Worm (Caenorhabditis elegans) whole organism, late embryonic: ENCODE data around the gene T19E7.6.

ENCODE experiments used
- ama-1 ChIP-seq: fragments of 150-350 bp; optimal IDR thresholded peaks from 2 replicates; lab custom pipeline; 2014
- ceh-31 ChIP-seq: sonication (generic microtip); optimal IDR thresholded peaks from 2 replicates; lab custom pipeline; 2016; ENCODE audit warnings: missing genetic modification characterization, missing compliant biosample characterization
- madf-2 ChIP-seq: sonication (generic microtip); optimal IDR thresholded peaks from 2 replicates; lab custom pipeline; 2017; ENCODE audit warnings: missing genetic modification characterization, missing compliant biosample characterization
- pha-2 ChIP-seq: sonication (generic microtip); optimal IDR thresholded peaks from 2 replicates; lab custom pipeline; 2017; ENCODE audit warnings: mild to moderate bottlenecking, missing genetic modification characterization, missing compliant biosample characterization
- unc-86 ChIP-seq: sonication (generic microtip); optimal IDR thresholded peaks from 2 replicates; lab custom pipeline; 2016; ENCODE audit warnings: missing genetic modification characterization, missing compliant biosample characterization

ce11 chrIV:5706603-5707002 lies 37.3 kb upstream of the T19E7.6 start:
- TF ChIP-seq pha-2 (no peak), ama-1 (no peak), madf-2 (tag; lab: Kevin White, UChicago) (no peak), ceh-31 (no peak), unc-86 (tag; lab: Kevin White, UChicago) (no peak)
